Fruit fly (Drosophila melanogaster): Measurements from ENCODE around the gene CG13992.

DNA sequence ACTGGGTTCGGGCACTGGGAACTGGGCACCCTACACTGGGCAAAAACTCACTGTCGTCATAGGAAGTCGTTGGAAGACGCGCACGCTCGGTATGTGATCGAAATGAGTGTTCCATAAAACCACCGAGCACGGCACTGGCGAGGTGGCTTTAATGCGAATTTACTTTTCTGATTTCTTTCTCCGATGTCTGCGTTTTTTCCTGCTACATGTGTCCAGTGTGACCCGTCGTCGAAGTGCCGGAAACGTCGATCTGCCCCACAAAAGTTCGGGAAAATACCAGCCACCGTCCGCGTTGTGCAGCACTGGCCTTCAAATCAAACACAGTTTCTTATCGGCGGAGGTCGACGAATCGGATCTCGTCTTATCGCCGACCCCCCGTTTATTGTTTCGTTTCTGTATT, 31.7 kb upstream of the CG13992 start, which contains the start of gene Kdm5:
- TF ChIP-seq Sin3A (optimal IDR thresholded peaks at IDR 0.05) (no peak), h (optimal IDR thresholded peaks at IDR 0.05) (no peak)

All from Kc167 (cell line).